Worm (Caenorhabditis elegans) whole organism, dauer: ENCODE measurements around the gene dao-2.

Experiments
- unc-62 ChIP-seq: sonication (generic microtip); optimal IDR thresholded peaks from 2 replicates; lab custom pipeline; 2017; ENCODE audit warnings: missing biosample characterization, missing genetic modification reagents, missing genetic modification characterization

Gene dao-2

ce11 chrII:4560068-4560467, 2.7 kb upstream of the dao-2 start, which contains the start of gene M03A1.8:
TSS of gene M03A1.8 (plus strand) at chrII:4560336.
- TF ChIP-seq unc-62 (GFP tag; lab: Kevin White, UChicago), result no peak

- no peak for TF ChIP-seq unc-62 (GFP tag; lab: Kevin White, UChicago)
Measured at ce11 chrII:4565205-4565604, 2.5 kb downstream of the dao-2 start.

- no peak for TF ChIP-seq unc-62 (GFP tag; lab: Kevin White, UChicago)
Measured at ce11 chrII:4566237-4566636, 3.5 kb downstream of the dao-2 start.

ce11 chrII:4571112-4571511, 8.4 kb downstream of the dao-2 start:
- no peak for TF ChIP-seq unc-62 (GFP tag; lab: Kevin White, UChicago)

ce11 chrII:4571868-4572267, 9.1 kb downstream of the dao-2 start, which contains the start of gene vab-1:
TSS of gene vab-1 (plus strand) at chrII:4572000.
- TF ChIP-seq unc-62 (GFP tag; lab: Kevin White, UChicago), result no peak

- TF ChIP-seq unc-62 (GFP tag; lab: Kevin White, UChicago), result no peak
Measured at ce11 chrII:4572579-4572978, 9.8 kb downstream of the dao-2 start.

ce11 chrII:4573084-4573483, 10.3 kb downstream of the dao-2 start:
- TF ChIP-seq unc-62 (GFP tag; lab: Kevin White, UChicago), result no peak

- TF ChIP-seq unc-62 (GFP tag; lab: Kevin White, UChicago), result no peak
Measured at ce11 chrII:4574658-4575057, 11.9 kb downstream of the dao-2 start.

ce11 chrII:4575579-4575978, 12.8 kb downstream of the dao-2 start:
- no peak for TF ChIP-seq unc-62 (GFP tag; lab: Kevin White, UChicago)

- TF ChIP-seq unc-62 (GFP tag; lab: Kevin White, UChicago), result no peak
Measured at ce11 chrII:4577391-4577790, 14.6 kb downstream of the dao-2 start.

- no peak for TF ChIP-seq unc-62 (GFP tag; lab: Kevin White, UChicago)
Measured at ce11 chrII:4579375-4579774, 16.6 kb downstream of the dao-2 start.

ce11 chrII:4579920-4580474, 17.2 kb downstream of the dao-2 start:
- TF ChIP-seq unc-62 (GFP tag; lab: Kevin White, UChicago), result no peak

ce11 chrII:4581090-4581489, 18.3 kb downstream of the dao-2 start:
- TF ChIP-seq unc-62 (GFP tag; lab: Kevin White, UChicago), result no peak

ce11 chrII:4583203-4583912, 20.6 kb downstream of the dao-2 start:
- TF ChIP-seq unc-62 (GFP tag; lab: Kevin White, UChicago), result no peak

ce11 chrII:4584313-4584712, 21.6 kb downstream of the dao-2 start:
- no peak for TF ChIP-seq unc-62 (GFP tag; lab: Kevin White, UChicago)

- TF ChIP-seq unc-62 (GFP tag; lab: Kevin White, UChicago), result no peak
Measured at ce11 chrII:4585327-4585726, 22.6 kb downstream of the dao-2 start.

ce11 chrII:4590086-4590485, 27.3 kb downstream of the dao-2 start:
- TF ChIP-seq unc-62 (GFP tag; lab: Kevin White, UChicago), result no peak
